Fruit fly (Drosophila melanogaster): ENCODE measurements around the gene CG2694.
A peak's percentile ranks its signal among the peaks of the same experiment; 100 is the strongest.

The CG2694 gene

DNA sequence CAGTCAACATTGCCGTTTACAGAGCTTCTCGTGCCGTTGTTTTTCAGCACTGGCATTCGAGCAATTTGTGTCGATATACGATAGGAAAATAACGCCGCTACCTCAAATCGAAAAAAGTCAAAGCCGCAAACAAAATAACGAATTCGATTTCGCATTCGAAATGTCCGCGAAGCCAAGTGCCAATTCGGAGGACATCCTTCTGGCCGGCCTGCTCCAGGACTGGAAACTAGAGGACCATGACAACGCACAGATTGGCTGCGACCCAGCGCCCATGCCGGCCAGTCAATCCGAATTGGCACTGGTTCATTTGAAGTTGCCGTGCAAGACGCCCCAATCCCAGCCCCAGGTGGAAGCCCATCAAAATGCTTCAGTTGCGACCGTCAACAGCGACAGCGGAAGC lies 851 bp downstream of the CG2694 start (continued):
- TF ChIP-seq nau (GFP tag; optimal IDR thresholded peaks at IDR 0.05), result no peak
- TF ChIP-seq Dp (GFP tag; optimal IDR thresholded peaks at IDR 0.05), result peak; percentile 71
- no peak for TF ChIP-seq CG7928 (GFP tag; optimal IDR thresholded peaks at IDR 0.05)
- peak; percentile 98 for TF ChIP-seq CG15514 (GFP tag; optimal IDR thresholded peaks at IDR 0.05)
- TF ChIP-seq danr (GFP tag; IDR thresholded peaks at IDR 0.05), result no peak
- TF ChIP-seq BtbVII (GFP tag; optimal IDR thresholded peaks at IDR 0.05), result no peak
- peak; percentile 43; the same call in 1 of the 2 replicates for TF ChIP-seq unc-4 (GFP tag; IDR thresholded peaks at IDR 0.05; ENCODE audit: partially characterized antibody)
- no peak for TF ChIP-seq ab (GFP tag; optimal IDR thresholded peaks at IDR 0.05)
- TF ChIP-seq Myb (GFP tag; optimal IDR thresholded peaks at IDR 0.05), result peak; percentile 60
- TF ChIP-seq klu (GFP tag; IDR thresholded peaks at IDR 0.05), result no peak
- TF ChIP-seq CG12299 (tag; optimal IDR thresholded peaks at IDR 0.05), result no peak
- no peak for TF ChIP-seq CG9215 (GFP tag; IDR thresholded peaks at IDR 0.05)
- no peak for TF ChIP-seq al (GFP tag; IDR thresholded peaks at IDR 0.05)
- TF ChIP-seq HHEX (GFP tag; optimal IDR thresholded peaks at IDR 0.05), result no peak
- TF ChIP-seq br (optimal IDR thresholded peaks at IDR 0.05), result no peak
- TF ChIP-seq pfk (GFP tag; optimal IDR thresholded peaks at IDR 0.05), result no peak
- TF ChIP-seq Sox102F (GFP tag; optimal IDR thresholded peaks at IDR 0.05), result no peak
- no peak for TF ChIP-seq CG12769 (tag; optimal IDR thresholded peaks at IDR 0.05)
- TF ChIP-seq CrebB (tag; optimal IDR thresholded peaks at IDR 0.05), result no peak
- TF ChIP-seq Max (GFP tag; optimal IDR thresholded peaks at IDR 0.05), result no peak
- TF ChIP-seq CG8359 (GFP tag; optimal IDR thresholded peaks at IDR 0.05; ENCODE audit: borderline replicate concordance), result no peak
- no peak for TF ChIP-seq Fer2 (tag; optimal IDR thresholded peaks at IDR 0.05)
- no peak for TF ChIP-seq NC2α (GFP tag; optimal IDR thresholded peaks at IDR 0.05)
- TF ChIP-seq so (GFP tag; IDR thresholded peaks at IDR 0.05), result no peak
- no peak for TF ChIP-seq Six4 (GFP tag; optimal IDR thresholded peaks at IDR 0.05)
- TF ChIP-seq CG12391 (tag; optimal IDR thresholded peaks at IDR 0.05), result no peak
- peak; percentile 41; the same call in 1 of the 2 replicates for TF ChIP-seq amos (GFP tag; IDR thresholded peaks at IDR 0.05; ENCODE audit: partially characterized antibody)
- TF ChIP-seq hb (GFP tag; IDR thresholded peaks at IDR 0.05; ENCODE audit: partially characterized antibody), result no peak
- TF ChIP-seq sens (GFP tag), result no peak
- TF ChIP-seq CG10431 (GFP tag; optimal IDR thresholded peaks at IDR 0.05), result no peak
- TF ChIP-seq ems (GFP tag; optimal IDR thresholded peaks at IDR 0.05), result no peak
- no peak for TF ChIP-seq emc (GFP tag; optimal IDR thresholded peaks at IDR 0.05)
- TF ChIP-seq CG6791 (GFP tag; IDR thresholded peaks at IDR 0.05; ENCODE audit: partially characterized antibody), result 0 out of 3 replicates have a peak, but pooled peaks have one; percentile 36
- TF ChIP-seq Aef1 (GFP tag; IDR thresholded peaks at IDR 0.05), result no peak
- TF ChIP-seq NFAT (GFP tag; IDR thresholded peaks at IDR 0.05), result no peak
- peak; percentile 80 for TF ChIP-seq E2f2 (GFP tag; IDR thresholded peaks at IDR 0.05)
- no peak for TF ChIP-seq Ada2b (GFP tag; IDR thresholded peaks at IDR 0.05)
- no peak for TF ChIP-seq CG7357 (GFP tag; IDR thresholded peaks at IDR 0.05)
- TF ChIP-seq CG8478 (optimal IDR thresholded peaks at IDR 0.05), result no peak
- TF ChIP-seq Opbp (GFP tag; IDR thresholded peaks at IDR 0.05; ENCODE audit: partially characterized antibody), result peak; percentile 28; the same call in 1 of the 3 replicates
- TF ChIP-seq h (optimal IDR thresholded peaks at IDR 0.05), result no peak
- peak; percentile 52 for TF ChIP-seq CG3847 (GFP tag; IDR thresholded peaks at IDR 0.05)
- no peak for TF ChIP-seq otp (GFP tag; IDR thresholded peaks at IDR 0.05)
- peak; percentile 24 for TF ChIP-seq dm (GFP tag; optimal IDR thresholded peaks at IDR 0.05)
- no peak for TF ChIP-seq corto (GFP tag; optimal IDR thresholded peaks at IDR 0.05)
- TF ChIP-seq CG2116 (GFP tag; optimal IDR thresholded peaks at IDR 0.05), result peak; percentile 48
- TF ChIP-seq usp (GFP tag; optimal IDR thresholded peaks at IDR 0.05), result no peak
- no peak for TF ChIP-seq Pdp1 (GFP tag; optimal IDR thresholded peaks at IDR 0.05)
- TF ChIP-seq Fer1 (GFP tag; optimal IDR thresholded peaks at IDR 0.05), result no peak
- TF ChIP-seq Sry-δ (GFP tag; optimal IDR thresholded peaks at IDR 0.05), result peak; percentile 36
- TF ChIP-seq Doc3 (GFP tag; IDR thresholded peaks at IDR 0.05; ENCODE audit: partially characterized antibody), result 0 out of 3 replicates have a peak, but pooled peaks have one; percentile 36
- 0 out of 3 replicates have a peak, but pooled peaks have one; percentile 11 for TF ChIP-seq vnd (GFP tag; IDR thresholded peaks at IDR 0.05; ENCODE audit: partially characterized antibody)
